Fruit fly (Drosophila melanogaster): ENCODE measurements around the gene Z600.

Z600 gene

DNA sequence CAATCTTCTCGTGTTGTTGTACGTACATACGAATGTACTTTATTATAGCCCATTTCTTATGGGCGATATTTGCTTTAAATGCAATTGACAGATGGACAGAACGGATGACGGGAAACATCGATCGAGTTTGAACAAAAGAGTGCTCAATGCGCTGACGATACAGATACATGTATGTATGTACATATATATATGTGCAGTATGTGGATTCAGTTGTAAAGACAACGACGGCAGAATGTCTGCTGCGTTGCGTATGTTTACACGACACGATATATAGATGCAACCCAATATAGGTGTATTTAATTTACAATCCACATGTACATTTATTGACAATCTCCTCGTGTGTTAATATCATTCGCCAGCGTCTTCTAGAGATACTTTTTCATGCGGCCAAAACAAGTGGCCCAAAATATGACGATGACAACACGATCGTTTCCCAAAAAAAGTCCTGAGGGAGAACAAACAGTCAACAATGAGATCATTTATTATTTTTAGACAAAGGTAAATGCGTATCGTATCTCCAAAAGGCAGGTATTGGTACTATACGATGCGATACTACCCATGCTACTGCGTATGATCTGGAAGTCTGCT is 21.9 kb downstream of the Z600 start:
- no peak for TF ChIP-seq psq (optimal IDR thresholded peaks at IDR 0.05)
- no peak for TF ChIP-seq Myc (optimal IDR thresholded peaks at IDR 0.05)
- no peak for TF ChIP-seq h (optimal IDR thresholded peaks at IDR 0.05)
- no peak for TF ChIP-seq insv (optimal IDR thresholded peaks at IDR 0.05)
- TF ChIP-seq Sin3A (optimal IDR thresholded peaks at IDR 0.05): no peak
- no peak for TF ChIP-seq ttk (optimal IDR thresholded peaks at IDR 0.05)

DNA sequence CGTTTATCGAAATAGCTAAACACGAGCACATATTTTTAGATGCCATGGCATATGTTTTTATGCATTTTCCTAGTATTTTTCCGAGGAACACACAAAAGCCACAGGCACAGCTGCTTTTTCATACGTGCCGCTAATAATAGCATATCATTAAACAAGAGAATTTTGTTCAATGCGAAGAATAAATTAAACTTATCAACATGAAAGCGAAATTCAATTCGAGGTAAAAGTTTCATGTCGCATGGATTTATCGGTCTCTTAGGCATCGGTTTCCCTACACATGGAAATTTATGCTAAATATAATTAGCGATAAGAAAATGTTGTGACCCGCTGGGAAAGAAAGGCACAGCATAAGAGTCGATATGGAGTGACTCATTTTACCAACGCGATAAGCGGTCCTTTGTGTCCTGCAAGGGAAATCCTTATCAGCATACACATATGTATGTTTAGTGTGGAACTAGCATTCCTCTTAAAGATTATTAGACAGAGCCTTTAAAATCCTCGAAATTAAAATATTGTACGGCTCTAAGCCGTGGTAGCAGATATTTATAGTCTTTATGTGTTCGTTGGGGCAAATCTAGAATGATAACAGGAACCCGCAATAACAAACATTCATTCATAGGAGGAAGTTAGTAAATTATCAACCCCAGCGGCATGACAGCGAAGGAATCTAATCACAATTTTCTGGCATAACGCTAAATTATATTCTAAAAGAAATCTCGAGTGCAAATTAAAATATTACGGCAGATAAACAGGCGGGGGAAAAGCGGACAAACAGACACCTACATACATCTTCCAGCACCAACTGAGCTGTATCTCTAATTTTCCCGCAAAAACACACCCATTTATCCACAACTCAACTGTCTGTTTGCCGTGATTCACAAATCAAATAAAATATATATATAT is 22.8 kb downstream of the Z600 start, which contains the start of gene CG43248:
Gene CG43248 (minus strand): TSS at position 51 of the 903 bp plus-strand sequence.
- TF ChIP-seq psq (optimal IDR thresholded peaks at IDR 0.05) (no peak), ttk (optimal IDR thresholded peaks at IDR 0.05) (no peak), Myc (optimal IDR thresholded peaks at IDR 0.05) (no peak)

DNA sequence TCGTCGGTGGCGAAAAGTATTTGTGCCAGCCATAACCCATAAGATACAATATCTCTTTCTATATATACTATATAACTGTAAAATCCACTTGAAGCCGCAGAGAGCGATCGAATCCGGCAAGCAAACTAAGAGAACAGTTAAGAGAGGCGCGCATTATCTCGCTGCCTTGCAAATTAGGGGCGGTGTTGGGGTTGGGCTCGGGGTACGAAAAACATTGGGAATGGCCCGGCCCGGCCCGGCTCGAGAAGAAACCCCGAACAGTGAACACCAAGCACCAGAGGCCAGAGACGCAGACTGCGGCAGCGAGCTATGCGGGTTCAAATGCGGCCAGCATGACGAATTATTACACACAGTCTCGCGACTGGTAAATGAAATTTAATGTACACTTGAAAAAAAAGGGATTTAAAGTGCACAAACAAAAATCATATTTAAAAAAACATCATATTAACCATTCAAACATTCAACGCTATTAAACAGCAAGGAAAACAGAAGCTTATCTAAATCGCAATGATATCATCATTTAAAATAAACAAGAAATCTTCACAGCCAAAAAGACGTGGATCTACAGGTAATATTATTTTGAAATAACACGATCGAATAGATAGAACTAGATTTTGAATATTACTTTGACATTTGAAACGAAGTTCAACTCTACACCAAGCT is 23.6 kb downstream of the Z600 start:
- TF ChIP-seq Myc (optimal IDR thresholded peaks at IDR 0.05) (no peak), psq (optimal IDR thresholded peaks at IDR 0.05) (no peak), ttk (optimal IDR thresholded peaks at IDR 0.05) (no peak), insv (optimal IDR thresholded peaks at IDR 0.05) (no peak), h (optimal IDR thresholded peaks at IDR 0.05) (no peak), Sin3A (optimal IDR thresholded peaks at IDR 0.05) (no peak)

DNA sequence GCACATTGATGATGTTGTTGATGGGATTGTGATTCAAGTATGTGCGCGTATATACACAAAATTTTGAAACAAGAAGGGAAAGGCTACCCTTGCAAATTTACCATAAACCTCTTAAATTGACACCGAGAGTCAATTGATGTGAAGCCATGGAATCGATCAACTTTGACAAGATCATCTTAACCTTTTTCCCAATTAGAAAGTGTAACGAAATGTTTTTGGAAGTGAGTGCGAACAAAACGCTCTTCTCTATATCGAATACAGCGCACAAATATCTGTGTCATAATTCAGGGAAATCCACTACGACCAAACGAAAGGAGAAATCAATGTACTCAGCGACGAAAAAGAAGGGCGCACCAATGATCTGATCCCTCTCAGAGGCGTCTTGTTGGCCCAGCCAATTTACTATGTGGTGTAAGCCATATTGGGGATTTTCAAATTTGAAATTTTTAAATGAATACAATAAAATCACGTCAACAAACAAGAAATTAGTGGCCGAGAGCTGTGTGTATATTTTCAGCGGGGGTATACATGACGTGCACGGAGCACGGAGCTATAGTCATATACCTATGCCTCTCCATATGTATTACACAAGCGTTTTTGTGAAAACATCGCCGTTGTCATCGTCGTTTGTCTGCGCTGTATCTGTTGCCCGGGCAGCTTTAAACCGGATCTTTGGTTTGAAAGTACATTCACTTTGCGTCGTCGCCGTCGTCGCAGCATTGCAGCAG is 24.7 kb downstream of the Z600 start:
- TF ChIP-seq psq (optimal IDR thresholded peaks at IDR 0.05): no peak
- no peak for TF ChIP-seq Myc (optimal IDR thresholded peaks at IDR 0.05)
- TF ChIP-seq h (optimal IDR thresholded peaks at IDR 0.05): no peak
- TF ChIP-seq insv (optimal IDR thresholded peaks at IDR 0.05): no peak
- TF ChIP-seq ttk (optimal IDR thresholded peaks at IDR 0.05): no peak
- no peak for TF ChIP-seq Sin3A (optimal IDR thresholded peaks at IDR 0.05)

dm6 chr3L:15534274-15535227 is 25.7 kb downstream of the Z600 start:
- TF ChIP-seq psq (optimal IDR thresholded peaks at IDR 0.05): no peak
- TF ChIP-seq h (optimal IDR thresholded peaks at IDR 0.05): no peak
- TF ChIP-seq Sin3A (optimal IDR thresholded peaks at IDR 0.05): no peak

DNA sequence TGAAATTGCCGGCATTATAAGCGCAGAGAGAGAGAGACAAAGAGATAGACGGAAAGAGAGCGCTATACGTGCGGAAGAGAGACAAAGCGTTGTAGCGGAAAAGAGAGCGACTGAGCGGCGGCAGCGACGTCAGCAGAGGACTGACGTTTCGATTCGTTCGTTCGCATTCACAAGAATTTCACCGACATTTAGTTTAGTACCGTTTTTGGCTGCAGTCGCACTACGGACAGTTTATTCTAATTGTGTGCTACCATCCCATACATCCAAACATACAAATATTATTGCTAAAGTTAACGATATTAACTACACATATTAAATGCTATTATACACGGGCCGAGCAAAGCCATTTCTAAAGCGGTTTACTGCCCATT is 26.4 kb downstream of the Z600 start, which contains the start of gene CrebA:
Gene CrebA (plus strand): TSS at position 168 of the 371 bp plus-strand sequence.
- TF ChIP-seq psq (optimal IDR thresholded peaks at IDR 0.05) (no peak), h (optimal IDR thresholded peaks at IDR 0.05) (no peak), insv (optimal IDR thresholded peaks at IDR 0.05) (no peak), ttk (optimal IDR thresholded peaks at IDR 0.05) (no peak), Sin3A (optimal IDR thresholded peaks at IDR 0.05) (no peak), Myc (optimal IDR thresholded peaks at IDR 0.05) (no peak)

- TF ChIP-seq insv (optimal IDR thresholded peaks at IDR 0.05): no peak
Measured at dm6 chr3L:15535800-15536225, 27.0 kb downstream of the Z600 start.

DNA sequence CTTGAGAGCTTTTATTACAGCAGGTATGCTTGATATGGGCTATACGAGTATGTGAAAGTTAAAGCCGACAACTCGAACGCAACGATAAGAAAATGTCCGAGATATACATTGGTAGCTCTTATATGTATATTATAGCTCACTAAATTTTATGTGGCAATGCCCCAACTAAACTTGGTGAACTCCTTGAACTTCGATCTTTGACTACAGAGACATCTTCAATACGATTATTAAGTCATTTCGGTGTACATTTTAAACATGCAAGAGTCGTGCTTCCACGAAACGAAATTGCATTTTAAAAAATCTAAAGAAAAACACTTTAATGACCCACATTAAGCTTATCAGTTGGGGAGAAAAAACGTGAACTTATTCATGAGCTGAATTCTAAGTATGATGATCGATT is 27.7 kb downstream of the Z600 start:
- TF ChIP-seq Myc (optimal IDR thresholded peaks at IDR 0.05) (no peak), ttk (optimal IDR thresholded peaks at IDR 0.05) (no peak), h (optimal IDR thresholded peaks at IDR 0.05) (no peak), Sin3A (optimal IDR thresholded peaks at IDR 0.05) (no peak), psq (optimal IDR thresholded peaks at IDR 0.05) (no peak), insv (optimal IDR thresholded peaks at IDR 0.05) (no peak)

- TF ChIP-seq ttk (optimal IDR thresholded peaks at IDR 0.05): no peak
- no peak for TF ChIP-seq Myc (optimal IDR thresholded peaks at IDR 0.05)
- no peak for TF ChIP-seq Sin3A (optimal IDR thresholded peaks at IDR 0.05)
- no peak for TF ChIP-seq psq (optimal IDR thresholded peaks at IDR 0.05)
- TF ChIP-seq h (optimal IDR thresholded peaks at IDR 0.05): no peak
- TF ChIP-seq insv (optimal IDR thresholded peaks at IDR 0.05): no peak
Measured at dm6 chr3L:15537916-15538581, 29.2 kb downstream of the Z600 start.

DNA sequence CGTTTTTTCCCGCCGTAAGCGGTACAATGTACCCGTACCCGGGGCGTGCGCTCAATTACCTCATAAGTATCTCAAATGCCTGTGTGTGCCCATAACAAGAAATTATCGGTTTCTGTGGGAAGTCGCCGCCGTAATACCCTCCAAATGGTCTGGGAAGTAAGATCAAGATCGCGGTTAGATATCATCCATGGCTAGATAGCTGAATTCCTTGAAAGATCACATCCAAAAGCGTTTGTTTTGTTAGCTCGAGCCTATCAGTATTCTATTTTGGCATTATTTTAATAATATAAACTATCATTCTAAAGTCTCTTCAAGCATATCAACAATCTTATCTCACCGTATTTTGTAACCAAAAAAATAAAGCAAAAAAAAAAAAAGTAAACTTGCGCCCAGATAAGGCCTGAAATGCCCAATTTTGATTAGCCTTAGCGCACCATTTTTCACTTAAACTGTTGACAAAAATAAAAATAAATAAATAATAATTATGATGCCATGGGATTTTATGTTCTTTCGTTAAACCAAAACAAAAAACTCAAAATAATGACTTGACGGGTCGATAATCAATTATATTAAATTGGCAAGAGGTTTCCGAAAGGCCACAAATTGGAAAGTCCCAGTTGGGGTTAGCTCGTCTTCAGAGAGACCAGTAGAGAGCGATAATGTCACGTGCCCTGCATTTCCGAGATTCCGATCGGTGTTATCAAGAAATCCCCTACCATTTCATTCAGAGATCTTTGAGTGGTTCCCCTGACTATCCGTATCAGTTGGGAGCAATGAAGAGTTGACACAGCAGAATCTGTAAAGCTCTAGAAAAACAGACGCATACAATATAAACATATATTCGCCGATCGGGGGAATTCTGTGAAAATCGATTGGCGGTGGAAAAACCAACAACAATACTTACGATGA is 30.0 kb downstream of the Z600 start:
- no peak for TF ChIP-seq psq (optimal IDR thresholded peaks at IDR 0.05)
- TF ChIP-seq Myc (optimal IDR thresholded peaks at IDR 0.05): no peak
- no peak for TF ChIP-seq Sin3A (optimal IDR thresholded peaks at IDR 0.05)
- no peak for TF ChIP-seq ttk (optimal IDR thresholded peaks at IDR 0.05)
- no peak for TF ChIP-seq h (optimal IDR thresholded peaks at IDR 0.05)
- TF ChIP-seq insv (optimal IDR thresholded peaks at IDR 0.05): no peak

Data from Kc167 (cell line).